Worm (Caenorhabditis elegans): ENCODE results near the gene nse-4.
A peak's percentile ranks its signal among the peaks of the same experiment; 100 is the strongest.

nse-4 gene

DNA sequence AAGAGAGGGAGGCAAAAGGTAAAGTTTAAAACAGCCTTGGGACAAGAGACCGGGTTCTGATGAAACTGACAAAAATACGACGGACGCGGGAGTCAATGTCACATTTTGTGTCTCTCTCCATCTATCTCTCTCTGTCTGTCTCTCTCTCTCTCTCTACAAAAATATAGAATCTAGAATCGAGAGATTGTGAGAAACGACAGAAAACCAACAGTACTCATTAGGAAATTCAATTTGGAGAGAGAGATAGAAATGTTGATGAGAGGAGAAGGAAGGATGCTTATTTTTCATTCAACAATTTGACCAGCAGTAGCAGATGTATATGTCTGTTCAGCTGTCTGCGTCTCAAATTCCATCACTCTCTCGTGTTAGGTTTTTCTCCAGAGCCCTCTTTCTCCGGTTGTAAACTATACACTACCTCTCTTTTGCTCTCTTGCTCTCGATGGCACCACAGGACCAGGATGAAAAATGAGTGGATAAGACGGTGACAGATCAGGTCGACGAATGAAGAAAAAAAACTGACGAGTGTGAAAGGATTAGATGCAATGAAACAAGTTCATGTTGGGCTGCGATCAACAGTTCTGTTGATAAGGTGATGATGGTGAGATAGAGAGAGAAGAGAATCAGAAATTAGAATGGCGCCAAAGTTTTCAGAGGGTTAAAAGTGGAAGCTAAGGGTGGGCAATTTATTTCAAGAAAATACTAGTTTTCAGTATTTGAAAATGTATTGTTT lies 9.1 kb downstream of the nse-4 start (continued):
- peak; percentile 55 for TF ChIP-seq blmp-1 (tag; optimal IDR thresholded peaks at IDR 0.05)
- peak; percentile 90 for TF ChIP-seq lin-14 (GFP tag; optimal IDR thresholded peaks at IDR 0.05)
- no peak for TF ChIP-seq sptf-1 (tag; optimal IDR thresholded peaks at IDR 0.05)
- no peak for TF ChIP-seq vab-15 (tag; optimal IDR thresholded peaks at IDR 0.05)
- TF ChIP-seq ceh-90 (tag; optimal IDR thresholded peaks at IDR 0.05) = no peak
- peak; percentile 3 for TF ChIP-seq efl-3 (GFP tag; optimal IDR thresholded peaks at IDR 0.05)
- TF ChIP-seq aha-1 (tag; optimal IDR thresholded peaks at IDR 0.05) = no peak
- peak; percentile 69 for TF ChIP-seq C16A3.4 (tag; optimal IDR thresholded peaks at IDR 0.05)
- no peak for TF ChIP-seq nhr-84 (tag; optimal IDR thresholded peaks at IDR 0.05)
- no peak for TF ChIP-seq ces-1 (GFP tag; optimal IDR thresholded peaks at IDR 0.05)
- TF ChIP-seq aly-2 (tag; optimal IDR thresholded peaks at IDR 0.05) = no peak
- TF ChIP-seq lin-13 (GFP tag; optimal IDR thresholded peaks at IDR 0.05) = peak; percentile 36
- peak; percentile 3 for TF ChIP-seq snpc-4 (tag; optimal IDR thresholded peaks at IDR 0.05)
- TF ChIP-seq hpl-2 (GFP tag; optimal IDR thresholded peaks at IDR 0.05) = no peak
- TF ChIP-seq fkh-8 (tag; optimal IDR thresholded peaks at IDR 0.05) = no peak
- no peak for TF ChIP-seq nhr-11 (tag; optimal IDR thresholded peaks at IDR 0.05)
- TF ChIP-seq lsy-2 (tag; optimal IDR thresholded peaks at IDR 0.05) = peak; percentile 26 to 69
- TF ChIP-seq unc-98 (GFP tag; IDR thresholded peaks at IDR 0.05) = no peak
- no peak for TF ChIP-seq nhr-77 (tag; optimal IDR thresholded peaks at IDR 0.05)
- TF ChIP-seq nhr-237 (tag; optimal IDR thresholded peaks at IDR 0.05) = no peak
- no peak for TF ChIP-seq ceh-8 (GFP tag; optimal IDR thresholded peaks at IDR 0.05)
- TF ChIP-seq ceh-82 (tag; optimal IDR thresholded peaks at IDR 0.05) = no peak
- peak; percentile 25 for TF ChIP-seq jun-1 (tag; optimal IDR thresholded peaks at IDR 0.05)
- peak; percentile 37 for TF ChIP-seq swsn-7 (tag; optimal IDR thresholded peaks at IDR 0.05)
- TF ChIP-seq ztf-11 (tag; optimal IDR thresholded peaks at IDR 0.05) = no peak
- no peak for TF ChIP-seq hlh-17 (GFP tag; optimal IDR thresholded peaks at IDR 0.05; ENCODE audit: borderline replicate concordance)
- TF ChIP-seq lir-3 (tag; optimal IDR thresholded peaks at IDR 0.05; ENCODE audit: poor library complexity) = peak; percentile 17
- TF ChIP-seq nhr-20 (tag; optimal IDR thresholded peaks at IDR 0.05) = peak; percentile 80
- no peak for TF ChIP-seq C34B4.2 (tag; optimal IDR thresholded peaks at IDR 0.05)
- TF ChIP-seq isw-1 (GFP tag; IDR thresholded peaks at IDR 0.05) = no peak
- TF ChIP-seq tbx-2 (tag; optimal IDR thresholded peaks at IDR 0.05) = peak; percentile 52
- TF ChIP-seq ceh-63 (GFP tag; optimal IDR thresholded peaks at IDR 0.05) = no peak
- no peak for TF ChIP-seq nhr-28 (tag; optimal IDR thresholded peaks at IDR 0.05)

DNA sequence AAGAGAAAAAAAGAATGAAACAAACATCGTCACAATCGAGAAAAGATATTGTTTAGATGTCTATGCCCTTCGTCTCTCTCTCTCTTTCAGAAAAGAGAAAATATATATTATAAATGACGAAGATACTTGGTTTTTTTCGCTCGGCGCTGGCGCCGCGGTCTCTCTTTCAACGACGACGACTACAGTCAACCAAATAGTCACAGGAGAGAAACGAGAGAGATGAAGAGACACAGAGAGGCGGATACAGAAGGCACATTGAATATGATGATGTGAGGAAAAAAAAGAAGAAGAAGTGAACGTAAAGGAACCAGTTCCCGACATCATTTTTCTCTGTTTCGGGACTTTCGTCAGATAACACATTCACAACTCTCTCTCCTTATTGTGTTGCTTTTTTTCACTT lies 10.8 kb downstream of the nse-4 start:
- no peak for TF ChIP-seq C04F5.9 (tag; optimal IDR thresholded peaks at IDR 0.05)
- TF ChIP-seq mab-9 (GFP tag; IDR thresholded peaks at IDR 0.05) = no peak
- peak; percentile 74 for TF ChIP-seq nhr-71 (tag; optimal IDR thresholded peaks at IDR 0.05)
- no peak for TF ChIP-seq zag-1 (tag; optimal IDR thresholded peaks at IDR 0.05)
- TF ChIP-seq sup-37 (GFP tag; optimal IDR thresholded peaks at IDR 0.05) = no peak
- TF ChIP-seq nhr-77 (tag; optimal IDR thresholded peaks at IDR 0.05) = no peak
- TF ChIP-seq blmp-1 (tag; optimal IDR thresholded peaks at IDR 0.05) = peak; percentile 94
- TF ChIP-seq zip-4 (GFP tag; optimal IDR thresholded peaks at IDR 0.05) = no peak
- TF ChIP-seq nhr-28 (tag; optimal IDR thresholded peaks at IDR 0.05) = no peak
- TF ChIP-seq lsy-2 (tag; optimal IDR thresholded peaks at IDR 0.05) = peak in 1 of 2 experiments; percentile 60
- TF ChIP-seq lin-15B (tag; optimal IDR thresholded peaks at IDR 0.05) = no peak
- no peak for TF ChIP-seq egl-13 (tag; optimal IDR thresholded peaks at IDR 0.05)
- peak; percentile 83 for TF ChIP-seq nhr-20 (tag; optimal IDR thresholded peaks at IDR 0.05)
- TF ChIP-seq ceh-82 (tag; optimal IDR thresholded peaks at IDR 0.05) = no peak
- TF ChIP-seq ama-1 (optimal IDR thresholded peaks at IDR 0.05) = no peak
- TF ChIP-seq nhr-76 (tag; optimal IDR thresholded peaks at IDR 0.05) = no peak
- TF ChIP-seq sox-4 (tag; optimal IDR thresholded peaks at IDR 0.05) = no peak
- TF ChIP-seq mef-2 (tag; optimal IDR thresholded peaks at IDR 0.05) = no peak
- no peak for TF ChIP-seq aly-2 (tag; optimal IDR thresholded peaks at IDR 0.05)
- no peak for TF ChIP-seq ces-1 (GFP tag; optimal IDR thresholded peaks at IDR 0.05)
- no peak for TF ChIP-seq elt-2 (tag; optimal IDR thresholded peaks at IDR 0.05)
- no peak for TF ChIP-seq nhr-11 (tag; optimal IDR thresholded peaks at IDR 0.05)
- peak; percentile 25 for TF ChIP-seq tbx-2 (tag; optimal IDR thresholded peaks at IDR 0.05)
- peak; percentile 85 for TF ChIP-seq lin-14 (GFP tag; optimal IDR thresholded peaks at IDR 0.05)
- TF ChIP-seq unc-130 (tag; optimal IDR thresholded peaks at IDR 0.05) = no peak
- TF ChIP-seq hpl-2 (GFP tag; optimal IDR thresholded peaks at IDR 0.05) = no peak
- no peak for TF ChIP-seq pax-3 (tag; optimal IDR thresholded peaks at IDR 0.05)
- no peak for TF ChIP-seq swsn-7 (tag; optimal IDR thresholded peaks at IDR 0.05)
- TF ChIP-seq isw-1 (GFP tag; IDR thresholded peaks at IDR 0.05) = no peak
- TF ChIP-seq nhr-12 (tag; optimal IDR thresholded peaks at IDR 0.05) = no peak
- no peak for TF ChIP-seq sptf-1 (tag; optimal IDR thresholded peaks at IDR 0.05)
- TF ChIP-seq dpl-1 (GFP tag; optimal IDR thresholded peaks at IDR 0.05) = peak in 1 of 3 experiments; percentile 3

All from whole organism, L1 larva.